Worm (Caenorhabditis elegans) whole organism, L1 larva: ENCODE measurements around the gene fbxa-199.

Source experiments
- dsc-1 ChIP-seq: sonication (generic microtip); optimal IDR thresholded peaks from 2 replicates; lab custom pipeline; 2016; ENCODE audit warnings: mild to moderate bottlenecking, missing genetic modification characterization, missing compliant biosample characterization
- egl-27 ChIP-seq, 2 experiments: fragments of 150-350 bp in 1 of 2; sonication (generic microtip); optimal IDR thresholded peaks; 3 replicates each; lab custom pipeline; 2017 to 2018; ENCODE audit warnings: missing biosample characterization in 2 of 2, missing genetic modification characterization in 2 of 2, missing genetic modification reagents in 2 of 2
- unc-62 ChIP-seq: fragments of 150-350 bp; optimal IDR thresholded peaks from 2 replicates; lab custom pipeline; 2014; ENCODE audit warnings: missing biosample characterization, missing genetic modification reagents, missing genetic modification characterization
- ztf-11 ChIP-seq, 2 experiments: sonication (generic microtip); optimal IDR thresholded peaks; 2 replicates each; lab custom pipeline; 2016 to 2017; ENCODE audit warnings: missing genetic modification characterization in 2 of 2, missing biosample characterization in 1 of 2, missing compliant biosample characterization in 1 of 2

DNA sequence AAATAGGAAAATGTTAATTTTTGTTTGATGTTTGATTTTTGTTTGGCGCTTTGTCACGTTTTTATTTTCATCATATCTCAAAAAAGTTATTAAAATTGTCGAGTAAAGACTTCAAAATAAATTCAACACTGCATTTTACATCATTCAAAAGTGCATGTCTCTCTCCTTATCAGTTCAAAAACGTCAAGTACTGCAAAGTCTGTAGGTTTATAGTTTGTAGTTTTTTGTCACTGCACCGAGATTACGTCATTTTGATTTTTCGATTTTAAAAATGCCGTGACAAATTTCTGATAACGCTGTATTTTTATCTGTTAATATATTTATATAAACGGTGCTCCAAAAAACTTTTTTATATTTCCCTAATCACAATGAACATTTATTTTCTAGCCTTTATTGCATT lies 44.0 kb downstream of the fbxa-199 start, which contains the start of gene C29F3.7:
- TF ChIP-seq ztf-11 (tag; optimal IDR thresholded peaks at IDR 0.05; lab: Kevin White, UChicago) (no peak), dsc-1 (tag; lab: Kevin White, UChicago) (no peak), egl-27 (tag; optimal IDR thresholded peaks at IDR 0.05; lab: Kevin White, UChicago) (no peak), unc-62 (GFP tag; lab: Kevin White, UChicago) (no peak)
